Worm (Caenorhabditis elegans) whole organism, L4 larva: ENCODE data around the gene folt-1.

Experiments used
- dmd-6 ChIP-seq: fragments of 200-800 bp; sonication (Bioruptor generic); IDR thresholded peaks from 2 replicates; pipeline ENCODE4 v1.3.6; 2022; ENCODE audit warnings: missing genetic modification reagents, missing genetic modification characterization, missing compliant biosample characterization
- lin-13 ChIP-seq: fragments of 150-350 bp; optimal IDR thresholded peaks from 2 replicates; lab custom pipeline; 2014; ENCODE audit warnings: missing biosample characterization, missing genetic modification reagents, missing genetic modification characterization
- nhr-76 ChIP-seq: fragments of 150-350 bp; optimal IDR thresholded peaks from 2 replicates; lab custom pipeline; 2014; ENCODE audit warnings: missing biosample characterization, missing genetic modification characterization
- ztf-11 ChIP-seq: fragments of 150-350 bp; optimal IDR thresholded peaks from 2 replicates; lab custom pipeline; 2014; ENCODE audit warnings: missing biosample characterization, missing genetic modification characterization
- ztf-7 ChIP-seq: fragments of 150-350 bp; optimal IDR thresholded peaks from 2 replicates; lab custom pipeline; 2014; ENCODE audit warnings: missing biosample characterization, missing genetic modification characterization

- TF ChIP-seq ztf-11 (tag; lab: Kevin White, UChicago): no peak
- TF ChIP-seq ztf-7: no peak
- TF ChIP-seq nhr-76 (tag; lab: Kevin White, UChicago): no peak
- no peak for TF ChIP-seq lin-13 (GFP tag; lab: Kevin White, UChicago)
- no peak for TF ChIP-seq dmd-6 (GFP tag; lab: Robert Waterston, UW)
Observed at ce11 chrV:11177577-11177976, 36.3 kb downstream of the folt-1 start, which contains the start of gene gpa-1.
